Worm (Caenorhabditis elegans): ENCODE data around the gene stip-1.

ce11 chrII:10389038-10389437 lies 39.2 kb upstream of the stip-1 start:
- TF ChIP-seq lir-3 (tag; optimal IDR thresholded peaks at IDR 0.05; ENCODE audit: poor library complexity), result no peak
- no peak for TF ChIP-seq unc-62 (GFP tag; optimal IDR thresholded peaks at IDR 0.05)
- no peak for TF ChIP-seq nhr-11 (tag; optimal IDR thresholded peaks at IDR 0.05)
- TF ChIP-seq jun-1 (tag; optimal IDR thresholded peaks at IDR 0.05), result peak; percentile 3
- TF ChIP-seq skn-1 (tag; optimal IDR thresholded peaks at IDR 0.05), result no peak
- no peak for TF ChIP-seq hpl-2 (GFP tag; optimal IDR thresholded peaks at IDR 0.05)
- peak in 1 of 2 experiments; percentile 4 for TF ChIP-seq efl-1 (optimal IDR thresholded peaks at IDR 0.05)
- peak in 1 of 2 experiments; percentile 94 for TF ChIP-seq efl-1 (GFP tag; optimal IDR thresholded peaks at IDR 0.05 in 1 of 2)
- no peak for TF ChIP-seq nhr-76 (tag; optimal IDR thresholded peaks at IDR 0.05)
- no peak for TF ChIP-seq ces-1 (GFP tag; optimal IDR thresholded peaks at IDR 0.05)
